Worm (Caenorhabditis elegans) whole organism, early embryonic: ENCODE measurements around the gene Y73C8B.3.

Experiments used
- aly-1 ChIP-seq: sonication (generic microtip); optimal IDR thresholded peaks from 2 replicates; lab custom pipeline; 2016; ENCODE audit warnings: missing genetic modification characterization, missing compliant biosample characterization
- ama-1 ChIP-seq: fragments of 150-350 bp; optimal IDR thresholded peaks from 2 replicates; lab custom pipeline; 2014
- ceh-13 ChIP-seq: fragments of 200-800 bp; sonication (Bioruptor generic); optimal IDR thresholded peaks from 2 replicates; lab custom pipeline; 2018; ENCODE audit warnings: mild to moderate bottlenecking, missing genetic modification characterization, missing compliant biosample characterization
- ets-7 ChIP-seq: sonication (generic microtip); optimal IDR thresholded peaks from 2 replicates; lab custom pipeline; 2016; ENCODE audit warnings: missing genotype, missing genetic modification characterization, missing compliant biosample characterization
- hnd-1 ChIP-seq: sonication (generic microtip); optimal IDR thresholded peaks from 2 replicates; lab custom pipeline; 2016; ENCODE audit warnings: missing genetic modification characterization, missing compliant biosample characterization
- scrt-1 ChIP-seq: fragments of 200-800 bp; sonication (Bioruptor generic); IDR thresholded peaks from 2 replicates; pipeline ENCODE4 v1.3.6; 2022; ENCODE audit warnings: missing genetic modification characterization, missing compliant biosample characterization
- tra-4 ChIP-seq: sonication (generic microtip); optimal IDR thresholded peaks from 2 replicates; lab custom pipeline; 2017; ENCODE audit warnings: missing genetic modification characterization, missing compliant biosample characterization

DNA sequence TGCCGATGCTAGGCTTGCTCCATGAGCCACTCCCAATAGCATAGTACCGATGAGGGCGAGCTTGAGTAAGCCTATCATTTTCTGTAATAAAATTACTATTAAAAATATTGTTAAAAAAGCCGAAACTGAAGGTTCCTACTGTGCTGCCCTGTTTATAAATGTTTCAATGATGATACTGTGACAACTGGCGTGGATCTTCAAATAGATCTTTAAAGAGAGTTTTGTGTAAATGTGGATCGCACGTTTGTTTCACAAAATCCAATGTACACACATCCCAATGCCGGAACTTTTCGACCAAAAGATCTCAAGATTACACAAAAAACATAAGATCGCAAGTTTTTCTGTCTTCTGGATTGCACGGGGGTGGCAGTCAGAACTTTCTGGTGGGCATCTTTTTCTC, 27.6 kb downstream of the Y73C8B.3 start, which contains the start of gene C36C5.14:
- TF ChIP-seq scrt-1 (GFP tag; lab: Robert Waterston, UW) (no peak), ama-1 (lab: Kevin White, UChicago) (no peak), ceh-13 (GFP tag; lab: Kevin White, UChicago) (no peak), tra-4 (tag; lab: Kevin White, UChicago) (no peak), hnd-1 (tag; lab: Kevin White, UChicago) (no peak), aly-1 (tag; lab: Kevin White, UChicago) (no peak), ets-7 (tag; lab: Kevin White, UChicago) (no peak)
